Worm (Caenorhabditis elegans) whole organism, L4 larva: ENCODE data around the gene kin-20.

Source experiments
- F10B5.3 ChIP-seq: sonication (generic microtip); optimal IDR thresholded peaks from 2 replicates; lab custom pipeline; 2016; ENCODE audit warnings: mild to moderate bottlenecking, missing genetic modification characterization, missing compliant biosample characterization
- F37D6.2 ChIP-seq: sonication (generic microtip); optimal IDR thresholded peaks from 2 replicates; lab custom pipeline; 2016; ENCODE audit warnings: mild to moderate bottlenecking, missing genetic modification characterization, missing compliant biosample characterization
- T26A8.4 ChIP-seq: fragments of 200-800 bp; sonication (Bioruptor generic); IDR thresholded peaks from 2 replicates; pipeline ENCODE4 v1.3.6; 2022; ENCODE audit warnings: missing genetic modification characterization, missing compliant biosample characterization
- Y48G9A.11 ChIP-seq: fragments of 200-800 bp; sonication (Bioruptor generic); IDR thresholded peaks from 2 replicates; pipeline ENCODE4 v1.3.6; 2022; ENCODE audit warnings: missing genetic modification reagents, missing genetic modification characterization, missing compliant biosample characterization
- Y75B8A.6 ChIP-seq: fragments of 200-800 bp; sonication (Bioruptor generic); IDR thresholded peaks from 2 replicates; pipeline ENCODE4 v1.3.6; 2022; ENCODE audit warnings: missing genetic modification reagents, missing genetic modification characterization, missing compliant biosample characterization
- aha-1 ChIP-seq: fragments of 150-350 bp; peaks from one replicate; lab custom pipeline; 2014; ENCODE audit warnings: missing biosample characterization, missing genetic modification characterization
- ceh-62 ChIP-seq: sonication (generic microtip); optimal IDR thresholded peaks from 2 replicates; lab custom pipeline; 2017; ENCODE audit warnings: missing biosample characterization, missing genetic modification characterization
- ceh-82 ChIP-seq: sonication (generic microtip); optimal IDR thresholded peaks from 2 replicates; lab custom pipeline; 2017; ENCODE audit warnings: missing biosample characterization, missing genetic modification characterization
- cey-2 ChIP-seq: sonication (generic microtip); optimal IDR thresholded peaks from 3 replicates; lab custom pipeline; 2017; ENCODE audit warnings: missing genetic modification characterization, mild to moderate bottlenecking, missing compliant biosample characterization, antibody characterized with exemption, borderline replicate concordance; ENCODE audit not compliant: insufficient read depth
- daf-16 ChIP-seq, 3 experiments: sonication (generic microtip); optimal IDR thresholded peaks; 2 replicates each; lab custom pipeline; 2016 to 2017; ENCODE audit warnings: missing genetic modification characterization in 3 of 3, missing genetic modification reagents in 3 of 3, mild to moderate bottlenecking in 2 of 3, missing compliant biosample characterization in 2 of 3, missing biosample characterization in 1 of 3, moderate library complexity in 1 of 3
- daf-8 ChIP-seq: fragments of 200-800 bp; sonication (Bioruptor generic); IDR thresholded peaks from 2 replicates; pipeline ENCODE4 v1.3.6; 2022; ENCODE audit warnings: missing genetic modification characterization, missing compliant biosample characterization
- dmd-8 ChIP-seq: fragments of 200-800 bp; sonication (Bioruptor generic); IDR thresholded peaks from 2 replicates; pipeline ENCODE4 v1.3.6; 2022; ENCODE audit warnings: missing genetic modification characterization, missing compliant biosample characterization
- dve-1 ChIP-seq: sonication (generic microtip); optimal IDR thresholded peaks from 2 replicates; lab custom pipeline; 2017; ENCODE audit warnings: antibody characterized with exemption, mild to moderate bottlenecking, missing genetic modification characterization, missing compliant biosample characterization; ENCODE audit not compliant: insufficient read depth
- hlh-11 ChIP-seq: fragments of 200-800 bp; sonication (Bioruptor generic); optimal IDR thresholded peaks from 2 replicates; lab custom pipeline; 2018; ENCODE audit warnings: mild to moderate bottlenecking, missing genetic modification characterization, missing compliant biosample characterization
- hlh-30 ChIP-seq: sonication (generic microtip); optimal IDR thresholded peaks from 2 replicates; lab custom pipeline; 2017; ENCODE audit warnings: antibody characterized with exemption, mild to moderate bottlenecking, missing genetic modification characterization, missing compliant biosample characterization; ENCODE audit not compliant: insufficient read depth
- hmg-1.1 ChIP-seq: fragments of 200-800 bp; sonication (Bioruptor generic); IDR thresholded peaks from 2 replicates; pipeline ENCODE4 v1.3.6; 2022; ENCODE audit warnings: missing genetic modification reagents, missing genetic modification characterization, missing compliant biosample characterization
- lin-1 ChIP-seq: fragments of 200-800 bp; sonication (Bioruptor generic); IDR thresholded peaks from 2 replicates; pipeline ENCODE4 v1.3.6; 2022; ENCODE audit warnings: missing genetic modification reagents, missing genetic modification characterization, missing compliant biosample characterization
- lin-13 ChIP-seq: fragments of 150-350 bp; optimal IDR thresholded peaks from 2 replicates; lab custom pipeline; 2014; ENCODE audit warnings: missing biosample characterization, missing genetic modification reagents, missing genetic modification characterization
- lin-29 ChIP-seq: fragments of 200-800 bp; sonication (Bioruptor generic); IDR thresholded peaks from 2 replicates; pipeline ENCODE4 v1.3.6; 2022; ENCODE audit warnings: missing genetic modification reagents, missing genetic modification characterization, missing compliant biosample characterization
- lin-39 ChIP-seq: fragments of 150-350 bp; optimal IDR thresholded peaks from 2 replicates; lab custom pipeline; 2014; ENCODE audit warnings: missing biosample characterization, missing genetic modification reagents, missing genetic modification characterization
- lir-3 ChIP-seq: sonication (generic microtip); optimal IDR thresholded peaks from 2 replicates; lab custom pipeline; 2016; ENCODE audit warnings: mild to moderate bottlenecking, missing genetic modification characterization, missing compliant biosample characterization
- lsy-2 ChIP-seq, 2 experiments: fragments of 150-350 bp in 1 of 2; sonication (generic microtip) in 1 of 2; optimal IDR thresholded peaks; 2 replicates each; lab custom pipeline; 2014 to 2017; ENCODE audit warnings: missing biosample characterization in 2 of 2, missing genetic modification characterization in 2 of 2
- madf-5 ChIP-seq, 2 experiments: fragments of 200-800 bp; sonication (Bioruptor generic); IDR thresholded peaks; 2 replicates each; pipeline ENCODE4 v1.3.6; 2022; ENCODE audit warnings: missing compliant biosample characterization in 2 of 2, missing genetic modification characterization in 2 of 2
- mdl-1 ChIP-seq, 2 experiments: fragments of 150-350 bp in 1 of 2; sonication (generic microtip) in 1 of 2; optimal IDR thresholded peaks; 2 replicates each; lab custom pipeline; 2014 to 2017; ENCODE audit warnings: missing biosample characterization in 2 of 2, missing genetic modification characterization in 2 of 2
- mep-1 ChIP-seq: fragments of 150-350 bp; sonication (generic microtip); optimal IDR thresholded peaks from 3 replicates; lab custom pipeline; 2014; ENCODE audit warnings: missing biosample characterization, missing genetic modification characterization
- mes-2 ChIP-seq: sonication (generic microtip); optimal IDR thresholded peaks from 2 replicates; lab custom pipeline; 2016; ENCODE audit warnings: missing genotype, mild to moderate bottlenecking, missing genetic modification characterization, missing compliant biosample characterization; ENCODE audit not compliant: poor library complexity, severe bottlenecking
- mxl-3 ChIP-seq: fragments of 200-800 bp; sonication (Bioruptor generic); optimal IDR thresholded peaks from 2 replicates; lab custom pipeline; 2018; ENCODE audit warnings: mild to moderate bottlenecking, missing genetic modification characterization, missing compliant biosample characterization
- nhr-10 ChIP-seq: fragments of 150-350 bp; optimal IDR thresholded peaks from 2 replicates; lab custom pipeline; 2014; ENCODE audit warnings: missing biosample characterization, missing genetic modification characterization
- nhr-102 ChIP-seq: sonication (generic microtip); optimal IDR thresholded peaks from 2 replicates; lab custom pipeline; 2016; ENCODE audit warnings: mild to moderate bottlenecking, missing genetic modification characterization, moderate library complexity, missing compliant biosample characterization
- nhr-28 ChIP-seq: fragments of 150-350 bp; optimal IDR thresholded peaks from 2 replicates; lab custom pipeline; 2014; ENCODE audit warnings: missing biosample characterization, missing genetic modification characterization
- nhr-41 ChIP-seq: fragments of 200-800 bp; sonication (Bioruptor generic); IDR thresholded peaks from 2 replicates; pipeline ENCODE4 v1.3.6; 2022; ENCODE audit warnings: missing genetic modification reagents, missing genetic modification characterization, missing compliant biosample characterization
- nhr-6 ChIP-seq: fragments of 150-350 bp; optimal IDR thresholded peaks from 2 replicates; lab custom pipeline; 2014; ENCODE audit warnings: missing biosample characterization, missing genetic modification characterization
- pha-4 ChIP-seq, 2 experiments: fragments of 150-350 bp in 1 of 2; fragments of 200-800 bp in 1 of 2; sonication (Bioruptor generic) in 1 of 2; IDR thresholded peaks in 1 of 2; optimal IDR thresholded peaks in 1 of 2; 2 replicates each; pipeline versions ENCODE4 v1.3.6 to Lab custom; 2014 to 2022; ENCODE audit warnings: missing genetic modification characterization in 2 of 2, missing genetic modification reagents in 2 of 2, missing biosample characterization in 1 of 2, missing compliant biosample characterization in 1 of 2
- sdz-12 ChIP-seq: fragments of 200-800 bp; sonication (Bioruptor generic); optimal IDR thresholded peaks from 2 replicates; lab custom pipeline; 2018; ENCODE audit warnings: mild to moderate bottlenecking, missing genetic modification characterization, missing compliant biosample characterization
- snpc-4 ChIP-seq: fragments of 150-350 bp; optimal IDR thresholded peaks from 2 replicates; lab custom pipeline; 2014; ENCODE audit warnings: missing biosample characterization, missing genetic modification characterization
- spr-1 ChIP-seq: sonication (generic microtip); optimal IDR thresholded peaks from 2 replicates; lab custom pipeline; 2016; ENCODE audit warnings: mild to moderate bottlenecking, missing genetic modification characterization, missing compliant biosample characterization
- unc-130 ChIP-seq: sonication (generic microtip); optimal IDR thresholded peaks from 2 replicates; lab custom pipeline; 2016; ENCODE audit warnings: missing genetic modification reagents, missing genetic modification characterization, missing compliant biosample characterization
- unc-39 ChIP-seq: sonication (generic microtip); optimal IDR thresholded peaks from 2 replicates; lab custom pipeline; 2017; ENCODE audit warnings: missing biosample characterization, missing genetic modification characterization
- unc-62 ChIP-seq, 3 experiments: fragments of 150-350 bp in 1 of 3; sonication (generic microtip); optimal IDR thresholded peaks in 2 of 3; peaks in 1 of 3; 1 replicate in 1 of 3; 2 replicates in 2 of 3; lab custom pipeline; 2014 to 2017; ENCODE audit warnings: missing biosample characterization in 3 of 3, missing genetic modification characterization in 3 of 3, missing genetic modification reagents in 3 of 3, missing genotype in 1 of 3
- vab-7 ChIP-seq: fragments of 200-800 bp; sonication (Bioruptor generic); IDR thresholded peaks from 2 replicates; pipeline ENCODE4 v1.3.6; 2022; ENCODE audit warnings: missing genetic modification reagents, missing genetic modification characterization, missing compliant biosample characterization
- zag-1 ChIP-seq: fragments of 150-350 bp; optimal IDR thresholded peaks from 2 replicates; lab custom pipeline; 2014; ENCODE audit warnings: missing biosample characterization, missing genetic modification characterization
- zfp-3 ChIP-seq: fragments of 200-800 bp; sonication (Bioruptor generic); conservative IDR thresholded peaks from 2 replicates; pipeline ENCODE4 v1.3.6; 2022; ENCODE audit warnings: missing genetic modification reagents, missing genetic modification characterization, missing compliant biosample characterization
- zip-11 ChIP-seq: fragments of 200-800 bp; sonication (Bioruptor generic); IDR thresholded peaks from 2 replicates; pipeline ENCODE4 v1.3.6; 2022; ENCODE audit warnings: missing genetic modification characterization, missing compliant biosample characterization

Gene kin-20

ce11 chrX:15281248-15281647, 3.7 kb upstream of the kin-20 start (continued):
- peak; percentile 26 for TF ChIP-seq mes-2
- no peak for TF ChIP-seq ceh-82 (tag; lab: Kevin White, UChicago)
- no peak for TF ChIP-seq unc-130 (GFP tag; lab: Kevin White, UChicago)
- no peak for TF ChIP-seq cey-2
- TF ChIP-seq nhr-41 (GFP tag; lab: Robert Waterston, UW): no peak
- TF ChIP-seq dve-1 (tag; lab: Kevin White, UChicago): peak; percentile 43
- peak; percentile 28 for TF ChIP-seq aha-1 (tag; lab: Kevin White, UChicago)
- TF ChIP-seq snpc-4 (tag; lab: Kevin White, UChicago): no peak
- TF ChIP-seq lir-3 (tag; lab: Kevin White, UChicago): no peak
- TF ChIP-seq daf-8 (GFP tag; lab: Robert Waterston, UW): no peak
- TF ChIP-seq dmd-8: no peak
- no peak for TF ChIP-seq F37D6.2 (tag; lab: Kevin White, UChicago)
- no peak for TF ChIP-seq sdz-12 (GFP tag; lab: Kevin White, UChicago)
- peak; percentile 64 for TF ChIP-seq hlh-30 (tag; lab: Kevin White, UChicago)
- TF ChIP-seq F10B5.3 (tag; lab: Kevin White, UChicago): no peak
- TF ChIP-seq madf-5 (GFP tag; IDR thresholded peaks at IDR 0.05; lab: Robert Waterston, UW): no peak
- TF ChIP-seq spr-1: no peak
- TF ChIP-seq zfp-3: no peak
- no peak for TF ChIP-seq vab-7 (GFP tag; lab: Robert Waterston, UW)
- no peak for TF ChIP-seq T26A8.4 (GFP tag; lab: Robert Waterston, UW)
- TF ChIP-seq unc-39 (tag; lab: Kevin White, UChicago): no peak
- TF ChIP-seq hlh-11 (tag; lab: Kevin White, UChicago): peak; percentile 61
- peak in 1 of 2 experiments; percentile 59 for TF ChIP-seq mdl-1 (tag; optimal IDR thresholded peaks at IDR 0.05; lab: Kevin White, UChicago)
- TF ChIP-seq lin-29: no peak
- TF ChIP-seq Y75B8A.6 (GFP tag; lab: Robert Waterston, UW): no peak
- no peak for TF ChIP-seq Y48G9A.11 (GFP tag; lab: Robert Waterston, UW)
- peak; percentile 61 for TF ChIP-seq mep-1 (tag; lab: Kevin White, UChicago)
- TF ChIP-seq lin-13 (GFP tag; lab: Kevin White, UChicago): no peak
- TF ChIP-seq nhr-102 (tag; lab: Kevin White, UChicago): no peak
- no peak for TF ChIP-seq nhr-10 (tag; lab: Kevin White, UChicago)
- TF ChIP-seq pha-4 (GFP tag; IDR thresholded peaks at IDR 0.05; lab: Robert Waterston, UW): no peak
- TF ChIP-seq pha-4 (tag; optimal IDR thresholded peaks at IDR 0.05; lab: Kevin White, UChicago): no peak
- no peak for TF ChIP-seq lin-39 (tag; lab: Kevin White, UChicago)

ce11 chrX:15280318-15280717, 2.8 kb upstream of the kin-20 start:
- no peak for TF ChIP-seq ceh-62 (tag; lab: Kevin White, UChicago)
- TF ChIP-seq lin-1: no peak
- peak; percentile 15 for TF ChIP-seq hlh-30 (tag; lab: Kevin White, UChicago)
- no peak for TF ChIP-seq hmg-1.1
- TF ChIP-seq cey-2: no peak
- no peak for TF ChIP-seq lsy-2 (tag; optimal IDR thresholded peaks at IDR 0.05; lab: Kevin White, UChicago)
- TF ChIP-seq nhr-6 (tag; lab: Kevin White, UChicago): no peak
- no peak for TF ChIP-seq mes-2
- no peak for TF ChIP-seq zag-1 (tag; lab: Kevin White, UChicago)
- no peak for TF ChIP-seq Y75B8A.6 (GFP tag; lab: Robert Waterston, UW)
- TF ChIP-seq daf-16 (GFP tag; optimal IDR thresholded peaks at IDR 0.05; lab: Kevin White, UChicago): no peak
- peak; percentile 14 for TF ChIP-seq daf-16 (tag; optimal IDR thresholded peaks at IDR 0.05; lab: Kevin White, UChicago)
- TF ChIP-seq spr-1: no peak
- peak in 1 of 2 experiments; percentile 12 for TF ChIP-seq mdl-1 (tag; optimal IDR thresholded peaks at IDR 0.05; lab: Kevin White, UChicago)
- TF ChIP-seq mxl-3 (GFP tag; lab: Kevin White, UChicago): peak; percentile 62
- no peak for TF ChIP-seq zip-11
- TF ChIP-seq nhr-28 (tag; lab: Kevin White, UChicago): peak; percentile 5
- TF ChIP-seq unc-62 (GFP tag; optimal IDR thresholded peaks at IDR 0.05 in 1 of 2; lab: Kevin White, UChicago): peak in 1 of 2 experiments; percentile 54
- no peak for TF ChIP-seq unc-62 (tag; optimal IDR thresholded peaks at IDR 0.05; lab: Kevin White, UChicago)
